Worm (Caenorhabditis elegans) whole organism, dauer: ENCODE measurements around the gene zipt-15.
"Not testable (repeated sequence)": the region's sequence is repeated elsewhere in the genome, so short reads cannot be mapped to it uniquely, and the experiment has no call there.

Experiments
- unc-62 ChIP-seq: sonication (generic microtip); optimal IDR thresholded peaks from 2 replicates; lab custom pipeline; 2017; ENCODE audit warnings: missing biosample characterization, missing genetic modification reagents, missing genetic modification characterization

The zipt-15 gene

DNA sequence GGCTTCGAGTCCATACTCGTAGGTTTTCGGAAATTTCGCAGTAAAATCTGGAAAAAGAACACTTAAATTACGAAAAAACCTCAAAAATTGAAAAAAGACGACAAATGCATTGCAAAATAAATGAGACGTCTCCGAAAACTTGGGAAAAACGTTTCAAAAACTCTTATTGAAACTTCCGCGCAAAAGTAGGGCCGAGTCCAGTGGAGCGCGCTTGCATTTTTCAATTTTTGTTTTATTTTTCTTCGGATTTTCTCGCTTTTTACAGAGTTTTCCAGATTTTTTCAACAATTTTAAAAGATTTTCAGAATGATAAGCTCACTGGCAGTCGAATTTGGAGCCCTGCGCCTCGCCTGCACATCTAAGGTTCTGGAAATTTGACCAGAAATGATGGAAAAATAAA lies 51.8 kb downstream of the zipt-15 start, which contains the start of gene mrpl-2:
mrpl-2 (plus strand) TSS at position 307 of the 400 bp plus-strand sequence.
- TF ChIP-seq unc-62: no peak

ce11 chrIV:771061-771460 lies 53.7 kb downstream of the zipt-15 start, which contains the start of gene F56B3.9:
TSS of gene F56B3.9 (plus strand) at chrIV:771361.
- not testable (repeated sequence) for TF ChIP-seq unc-62

ce11 chrIV:768312-768711 lies 56.4 kb downstream of the zipt-15 start, which contains the start of gene F56B3.2:
TSS of gene F56B3.2 (minus strand) at chrIV:768584.
- TF ChIP-seq unc-62: no peak

DNA sequence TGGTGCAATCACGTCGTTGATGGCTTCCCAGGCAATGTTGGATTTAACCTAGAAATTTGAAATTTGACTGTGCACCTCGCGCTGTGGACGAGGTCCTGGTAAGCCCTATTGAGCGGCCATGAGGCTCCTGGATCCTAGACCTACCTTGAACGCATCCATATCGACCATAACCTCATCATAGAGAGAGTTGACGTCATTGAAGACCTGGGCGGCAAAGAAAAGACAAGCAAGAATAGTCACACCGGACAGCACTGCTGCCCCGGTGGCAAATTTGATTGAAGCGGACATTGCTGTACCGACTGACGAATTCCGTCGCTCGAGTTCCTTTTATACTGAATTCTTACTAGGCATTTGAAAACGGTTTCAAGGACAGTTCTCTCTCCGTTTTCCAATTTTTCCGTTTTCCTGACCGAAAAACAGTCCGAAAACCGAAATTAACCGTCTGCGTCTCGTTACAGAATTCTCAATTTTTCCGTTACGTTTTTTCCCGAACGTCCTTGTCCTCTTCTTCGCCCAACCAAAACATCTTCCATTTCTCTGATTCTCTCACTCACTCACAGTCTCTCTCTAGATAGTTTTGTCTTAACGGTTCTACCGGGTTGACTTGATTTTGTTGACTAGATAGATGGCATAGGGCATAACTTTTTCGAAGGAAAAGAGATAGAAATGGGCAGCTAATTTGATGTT lies 61.2 kb downstream of the zipt-15 start, which contains the start of gene col-103:
col-103 (minus strand) TSS at position 302 of the 687 bp plus-strand sequence.
- no peak for TF ChIP-seq unc-62

ce11 chrIV:762486-763376 lies 62.0 kb downstream of the zipt-15 start:
- no peak for TF ChIP-seq unc-62

- no peak for TF ChIP-seq unc-62
These were observed 62.7 kb downstream of the zipt-15 start for ce11 chrIV:762016-762459.

ce11 chrIV:760267-760666 lies 64.5 kb downstream of the zipt-15 start, which contains the start of gene gst-40:
TSS of gene gst-40 (plus strand) at chrIV:760502.
- TF ChIP-seq unc-62: no peak

- no peak for TF ChIP-seq unc-62
These were observed 67.2 kb downstream of the zipt-15 start for ce11 chrIV:757548-757947.
